Worm (Caenorhabditis elegans) whole organism, early embryonic: ENCODE measurements around the gene enpp-1.

Source experiments
- F13C5.2 ChIP-seq: sonication (generic microtip); optimal IDR thresholded peaks from 2 replicates; lab custom pipeline; 2017; ENCODE audit warnings: mild to moderate bottlenecking, missing genetic modification characterization, inconsistent platforms, missing compliant biosample characterization
- ama-1 ChIP-seq: fragments of 150-350 bp; optimal IDR thresholded peaks from 2 replicates; lab custom pipeline; 2014
- ceh-13 ChIP-seq: fragments of 200-800 bp; sonication (Bioruptor generic); optimal IDR thresholded peaks from 2 replicates; lab custom pipeline; 2018; ENCODE audit warnings: mild to moderate bottlenecking, missing genetic modification characterization, missing compliant biosample characterization
- ets-7 ChIP-seq: sonication (generic microtip); optimal IDR thresholded peaks from 2 replicates; lab custom pipeline; 2016; ENCODE audit warnings: missing genotype, missing genetic modification characterization, missing compliant biosample characterization
- flt-1 ChIP-seq: fragments of 200-800 bp; sonication (Bioruptor generic); IDR thresholded peaks from 2 replicates; pipeline ENCODE4 v1.3.6; 2022; ENCODE audit warnings: missing genetic modification characterization, missing compliant biosample characterization
- hmbx-1 ChIP-seq: sonication (generic microtip); optimal IDR thresholded peaks from 2 replicates; lab custom pipeline; 2016; ENCODE audit warnings: mild to moderate bottlenecking, missing genetic modification characterization, missing compliant biosample characterization
- hnd-1 ChIP-seq: sonication (generic microtip); optimal IDR thresholded peaks from 2 replicates; lab custom pipeline; 2016; ENCODE audit warnings: missing genetic modification characterization, missing compliant biosample characterization
- tbx-11 ChIP-seq: fragments of 200-800 bp; sonication (Bioruptor generic); IDR thresholded peaks from 2 replicates; pipeline ENCODE4 v1.3.6; 2022; ENCODE audit warnings: missing genetic modification characterization, missing compliant biosample characterization

DNA sequence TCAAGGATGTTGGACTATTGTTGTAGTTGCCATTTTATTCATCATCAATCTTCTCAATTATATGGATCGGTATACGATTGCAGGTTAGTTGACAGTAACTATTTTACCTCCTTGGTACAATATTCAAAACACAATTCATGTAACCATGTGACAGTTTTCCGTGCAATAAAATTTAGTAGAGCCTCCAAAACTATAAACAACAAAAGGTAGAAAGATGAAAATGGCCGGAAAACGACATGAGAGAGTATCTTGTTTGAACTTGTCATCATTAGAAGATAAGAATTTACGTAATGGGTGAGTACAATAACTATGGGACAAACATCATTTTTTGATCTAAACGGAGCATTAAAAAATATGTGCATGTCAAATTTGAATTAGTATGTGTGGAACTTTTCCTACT, 16.1 kb upstream of the enpp-1 start:
- no peak for TF ChIP-seq ets-7 (tag; lab: Kevin White, UChicago)
- TF ChIP-seq ceh-13 (GFP tag; lab: Kevin White, UChicago) = no peak
- TF ChIP-seq ama-1 (lab: Kevin White, UChicago) = no peak
- TF ChIP-seq F13C5.2 = no peak
- no peak for TF ChIP-seq flt-1 (GFP tag; lab: Robert Waterston, UW)
- TF ChIP-seq tbx-11 (GFP tag; lab: Robert Waterston, UW) = no peak
- TF ChIP-seq hnd-1 (tag; lab: Kevin White, UChicago) = no peak
- no peak for TF ChIP-seq hmbx-1 (tag; lab: Kevin White, UChicago)
